Worm (Caenorhabditis elegans) whole organism, L4 larva: ENCODE data around the gene B0524.3.

Experiments
- F49E8.2 ChIP-seq: sonication (generic microtip); optimal IDR thresholded peaks from 2 replicates; lab custom pipeline; 2016; ENCODE audit warnings: missing compliant biosample characterization, mild to moderate bottlenecking, missing genetic modification characterization, borderline replicate concordance
- Y5F2A.4 ChIP-seq: fragments of 200-800 bp; sonication (Bioruptor generic); optimal IDR thresholded peaks from 2 replicates; lab custom pipeline; 2018; ENCODE audit warnings: mild to moderate bottlenecking, missing genetic modification characterization, missing compliant biosample characterization
- aha-1 ChIP-seq: fragments of 150-350 bp; peaks from one replicate; lab custom pipeline; 2014; ENCODE audit warnings: missing biosample characterization, missing genetic modification characterization
- aly-2 ChIP-seq: sonication (generic microtip); optimal IDR thresholded peaks from 2 replicates; lab custom pipeline; 2018; ENCODE audit warnings: missing biosample characterization, missing genetic modification characterization
- ceh-28 ChIP-seq: fragments of 150-350 bp; optimal IDR thresholded peaks from 2 replicates; lab custom pipeline; 2014; ENCODE audit warnings: missing biosample characterization, missing genetic modification reagents, missing genetic modification characterization
- ces-1 ChIP-seq: fragments of 150-350 bp; sonication (generic microtip); optimal IDR thresholded peaks from 4 replicates; lab custom pipeline; 2014; ENCODE audit warnings: missing biosample characterization, missing genetic modification reagents, missing genetic modification characterization
- dmd-8 ChIP-seq: fragments of 200-800 bp; sonication (Bioruptor generic); IDR thresholded peaks from 2 replicates; pipeline ENCODE4 v1.3.6; 2022; ENCODE audit warnings: missing genetic modification characterization, missing compliant biosample characterization
- dmd-9 ChIP-seq: fragments of 200-800 bp; sonication (Bioruptor generic); IDR thresholded peaks from 2 replicates; pipeline ENCODE4 v1.3.6; 2022; ENCODE audit warnings: missing genetic modification reagents, missing genetic modification characterization, missing compliant biosample characterization
- fkh-10 ChIP-seq: fragments of 150-350 bp; optimal IDR thresholded peaks from 2 replicates; lab custom pipeline; 2014; ENCODE audit warnings: missing biosample characterization, missing genetic modification reagents, missing genetic modification characterization
- gei-8 ChIP-seq: fragments of 200-800 bp; sonication (Bioruptor generic); optimal IDR thresholded peaks from 2 replicates; lab custom pipeline; 2018; ENCODE audit warnings: mild to moderate bottlenecking, missing genetic modification characterization, missing compliant biosample characterization
- hif-1 ChIP-seq, 2 experiments: sonication (generic microtip); optimal IDR thresholded peaks; 2 replicates each; lab custom pipeline; 2016 to 2017; ENCODE audit warnings: missing compliant biosample characterization in 2 of 2, missing genetic modification characterization in 2 of 2, missing genetic modification reagents in 2 of 2, missing genotype in 2 of 2, mild to moderate bottlenecking in 1 of 2
- hlh-30 ChIP-seq: sonication (generic microtip); optimal IDR thresholded peaks from 2 replicates; lab custom pipeline; 2017; ENCODE audit warnings: antibody characterized with exemption, mild to moderate bottlenecking, missing genetic modification characterization, missing compliant biosample characterization; ENCODE audit not compliant: insufficient read depth
- lin-13 ChIP-seq: fragments of 150-350 bp; optimal IDR thresholded peaks from 2 replicates; lab custom pipeline; 2014; ENCODE audit warnings: missing biosample characterization, missing genetic modification reagents, missing genetic modification characterization
- lin-15B ChIP-seq: fragments of 150-350 bp; sonication (generic microtip); optimal IDR thresholded peaks from 3 replicates; lab custom pipeline; 2014; ENCODE audit warnings: missing biosample characterization, missing genetic modification characterization
- lin-29 ChIP-seq: fragments of 200-800 bp; sonication (Bioruptor generic); IDR thresholded peaks from 2 replicates; pipeline ENCODE4 v1.3.6; 2022; ENCODE audit warnings: missing genetic modification reagents, missing genetic modification characterization, missing compliant biosample characterization
- lir-3 ChIP-seq: sonication (generic microtip); optimal IDR thresholded peaks from 2 replicates; lab custom pipeline; 2016; ENCODE audit warnings: mild to moderate bottlenecking, missing genetic modification characterization, missing compliant biosample characterization
- lsy-2 ChIP-seq, 2 experiments: fragments of 150-350 bp in 1 of 2; sonication (generic microtip) in 1 of 2; optimal IDR thresholded peaks; 2 replicates each; lab custom pipeline; 2014 to 2017; ENCODE audit warnings: missing biosample characterization in 2 of 2, missing genetic modification characterization in 2 of 2
- madf-9 ChIP-seq: fragments of 200-800 bp; sonication (Bioruptor generic); conservative IDR thresholded peaks from 2 replicates; pipeline ENCODE4 v1.3.6; 2022; ENCODE audit warnings: missing genetic modification reagents, missing genetic modification characterization, missing compliant biosample characterization
- nhr-10 ChIP-seq: fragments of 150-350 bp; optimal IDR thresholded peaks from 2 replicates; lab custom pipeline; 2014; ENCODE audit warnings: missing biosample characterization, missing genetic modification characterization
- nhr-25 ChIP-seq: sonication (generic microtip); optimal IDR thresholded peaks from 2 replicates; lab custom pipeline; 2017; ENCODE audit warnings: missing genetic modification characterization, mild to moderate bottlenecking, missing compliant biosample characterization, antibody characterized with exemption, moderate library complexity, borderline replicate concordance; ENCODE audit not compliant: insufficient read depth
- pqm-1 ChIP-seq: sonication (generic microtip); optimal IDR thresholded peaks from 2 replicates; lab custom pipeline; 2017; ENCODE audit warnings: missing biosample characterization, missing genetic modification characterization
- sdz-12 ChIP-seq: fragments of 200-800 bp; sonication (Bioruptor generic); optimal IDR thresholded peaks from 2 replicates; lab custom pipeline; 2018; ENCODE audit warnings: mild to moderate bottlenecking, missing genetic modification characterization, missing compliant biosample characterization
- spr-1 ChIP-seq: sonication (generic microtip); optimal IDR thresholded peaks from 2 replicates; lab custom pipeline; 2016; ENCODE audit warnings: mild to moderate bottlenecking, missing genetic modification characterization, missing compliant biosample characterization
- spr-3 ChIP-seq: fragments of 200-800 bp; sonication (Bioruptor generic); optimal IDR thresholded peaks from 2 replicates; lab custom pipeline; 2018; ENCODE audit warnings: mild to moderate bottlenecking, missing genetic modification characterization, missing compliant biosample characterization
- ztf-11 ChIP-seq: fragments of 150-350 bp; optimal IDR thresholded peaks from 2 replicates; lab custom pipeline; 2014; ENCODE audit warnings: missing biosample characterization, missing genetic modification characterization
- ztf-7 ChIP-seq: fragments of 150-350 bp; optimal IDR thresholded peaks from 2 replicates; lab custom pipeline; 2014; ENCODE audit warnings: missing biosample characterization, missing genetic modification characterization

The B0524.3 gene

ce11 chrIII:1878065-1878464, 9.4 kb upstream of the B0524.3 start, which contains the start of gene smi-1:
smi-1 (plus strand) TSS chrIII:1878365.
- TF ChIP-seq gei-8 (GFP tag; lab: Kevin White, UChicago) (no peak), spr-1 (tag; lab: Kevin White, UChicago) (no peak), nhr-10 (tag; lab: Kevin White, UChicago) (no peak), dmd-8 (GFP tag; lab: Robert Waterston, UW) (no peak), lin-15B (tag; lab: Kevin White, UChicago) (no peak)

ce11 chrIII:1878918-1879317, 8.5 kb upstream of the B0524.3 start:
- TF ChIP-seq lin-29 (GFP tag; lab: Robert Waterston, UW) (no peak), ceh-28 (peak; percentile 97)

ce11 chrIII:1880221-1880620, 7.2 kb upstream of the B0524.3 start:
- TF ChIP-seq spr-3 (GFP tag; lab: Kevin White, UChicago) (no peak), fkh-10 (GFP tag; lab: Kevin White, UChicago) (no peak), madf-9 (GFP tag; lab: Robert Waterston, UW) (no peak), ceh-28 (peak; percentile 93)

ce11 chrIII:1882678-1883077, 4.8 kb upstream of the B0524.3 start:
- peak; percentile 83 for TF ChIP-seq ceh-28
- no peak for TF ChIP-seq madf-9 (GFP tag; lab: Robert Waterston, UW)
- TF ChIP-seq hlh-30 (tag; lab: Kevin White, UChicago), result no peak
- TF ChIP-seq dmd-9, result no peak

- TF ChIP-seq nhr-25 (tag; lab: Kevin White, UChicago) (no peak), ztf-11 (tag; lab: Kevin White, UChicago) (no peak), ceh-28 (peak; percentile 84)
- TF ChIP-seq, all 104 proteins: peak for 1
Measured at ce11 chrIII:1886914-1887313, 540 bp upstream of the B0524.3 start.

ce11 chrIII:1892147-1892546, 4.7 kb downstream of the B0524.3 start:
- TF ChIP-seq ceh-28, result peak; percentile 92
- TF ChIP-seq, all 104 proteins: peak for 1; not testable (repeated sequence) for 103

- no peak for TF ChIP-seq pqm-1 (tag; lab: Kevin White, UChicago)
- TF ChIP-seq hif-1 (tag; optimal IDR thresholded peaks at IDR 0.05; lab: Kevin White, UChicago), result no peak
- TF ChIP-seq F49E8.2 (tag; lab: Kevin White, UChicago), result no peak
- no peak for TF ChIP-seq fkh-10 (GFP tag; lab: Kevin White, UChicago)
- no peak for TF ChIP-seq Y5F2A.4
- no peak for TF ChIP-seq aly-2 (tag; lab: Kevin White, UChicago)
- peak; percentile 88 for TF ChIP-seq aha-1 (tag; lab: Kevin White, UChicago)
- TF ChIP-seq sdz-12 (GFP tag; lab: Kevin White, UChicago), result no peak
- no peak for TF ChIP-seq lir-3 (tag; lab: Kevin White, UChicago)
- TF ChIP-seq, all 104 proteins: peak for 1
Measured at ce11 chrIII:1893405-1893804, 6.0 kb downstream of the B0524.3 start.

- TF ChIP-seq ces-1 (no peak), ztf-7 (tag; lab: Kevin White, UChicago) (no peak), ceh-28 (peak; percentile 91)
- TF ChIP-seq, all 104 proteins: peak for 1
Measured at ce11 chrIII:1893851-1894250, 6.4 kb downstream of the B0524.3 start, which contains the start of the genes B0524.5 and B0524.2. B0524.5 (minus strand) TSS chrIII:1893890. B0524.2 (plus strand) TSS chrIII:1894057.

ce11 chrIII:1900406-1900805, 13.0 kb downstream of the B0524.3 start:
- TF ChIP-seq aha-1 (tag; lab: Kevin White, UChicago) (peak; percentile 63), lsy-2 (tag; optimal IDR thresholded peaks at IDR 0.05; lab: Kevin White, UChicago) (peak in 1 of 2 experiments; percentile 44), lin-13 (GFP tag; lab: Kevin White, UChicago) (peak; percentile 1)
